Worm (Caenorhabditis elegans): ENCODE results near the gene C16C8.21.

C16C8.21 gene

DNA sequence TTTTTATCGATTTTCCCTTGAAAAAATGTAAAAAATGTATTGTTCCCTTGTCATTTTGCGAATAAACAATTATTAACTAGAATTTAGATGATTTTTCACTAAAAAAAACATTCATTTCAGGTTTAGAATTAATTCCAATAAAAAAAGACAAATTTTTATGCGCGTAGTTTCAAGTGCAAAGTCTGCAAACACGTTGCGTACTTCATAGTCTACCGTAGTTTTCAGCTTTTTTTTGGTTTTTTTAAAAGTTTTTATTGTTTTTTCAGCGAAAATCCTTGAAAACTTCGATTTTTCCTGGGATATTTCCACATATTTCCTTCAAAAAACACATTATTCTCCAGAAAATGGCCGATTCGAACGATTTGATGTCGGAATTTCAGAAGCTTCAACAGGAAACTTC lies 5.5 kb downstream of the C16C8.21 start, which contains the start of gene C16C8.11:
Gene C16C8.11 (plus strand): TSS at position 188 of the 400 bp plus-strand sequence.
- TF ChIP-seq unc-62 (GFP tag; optimal IDR thresholded peaks at IDR 0.05) (no peak), mab-5 (tag; optimal IDR thresholded peaks at IDR 0.05) (no peak), dmd-4 (tag; optimal IDR thresholded peaks at IDR 0.05) (no peak), egl-27 (tag; optimal IDR thresholded peaks at IDR 0.05) (no peak), skn-1 (tag; optimal IDR thresholded peaks at IDR 0.05) (no peak), ztf-1 (GFP tag; conservative IDR thresholded peaks at IDR 0.05) (no peak), sma-3 (GFP tag; optimal IDR thresholded peaks at IDR 0.05) (no peak), nhr-11 (tag; optimal IDR thresholded peaks at IDR 0.05) (no peak), alr-1 (tag; optimal IDR thresholded peaks at IDR 0.05) (no peak)

DNA sequence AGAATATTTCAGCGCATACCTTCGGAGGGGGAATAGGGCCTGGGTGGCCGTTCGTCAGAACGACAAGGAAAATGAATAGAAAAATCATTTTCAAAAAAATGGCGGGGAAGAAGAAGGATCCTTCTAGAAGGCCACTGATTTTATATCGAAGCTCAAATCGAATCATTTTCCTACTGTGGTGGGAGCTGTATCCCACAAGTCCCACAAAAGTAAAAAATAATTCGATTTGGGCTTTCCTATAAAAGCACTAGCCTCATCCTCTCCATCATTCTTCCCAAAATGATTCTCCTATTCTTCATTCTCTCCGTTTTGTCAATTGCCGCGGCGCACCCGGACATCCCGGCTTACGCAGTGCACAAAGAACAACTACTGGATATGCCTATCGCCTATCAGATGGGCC lies 10.2 kb downstream of the C16C8.21 start, which contains the start of the genes C16C8.26 and C16C8.19:
Gene C16C8.26 (minus strand): TSS at position 101 of the 400 bp plus-strand sequence.
Gene C16C8.19 (plus strand): TSS at position 279 of the 400 bp plus-strand sequence.
- TF ChIP-seq alr-1 (tag; optimal IDR thresholded peaks at IDR 0.05) (no peak), elt-1 (tag; optimal IDR thresholded peaks at IDR 0.05) (no peak), blmp-1 (tag; optimal IDR thresholded peaks at IDR 0.05; ENCODE audit: insufficient read depth) (no peak), egl-27 (tag; optimal IDR thresholded peaks at IDR 0.05) (no peak), aly-2 (tag; optimal IDR thresholded peaks at IDR 0.05) (no peak), mbf-1 (tag; optimal IDR thresholded peaks at IDR 0.05) (no peak), ZK546.5 (tag; optimal IDR thresholded peaks at IDR 0.05) (no peak), lsy-2 (tag; optimal IDR thresholded peaks at IDR 0.05) (no peak), ztf-11 (tag; optimal IDR thresholded peaks at IDR 0.05) (no peak), unc-55 (GFP tag; optimal IDR thresholded peaks at IDR 0.05) (no peak), ztf-1 (GFP tag; conservative IDR thresholded peaks at IDR 0.05) (no peak), sem-4 (tag; optimal IDR thresholded peaks at IDR 0.05) (no peak), lin-39 (tag; optimal IDR thresholded peaks at IDR 0.05) (no peak), nhr-23 (tag; optimal IDR thresholded peaks at IDR 0.05) (no peak), Y55F3AM.14 (GFP tag; optimal IDR thresholded peaks at IDR 0.05) (no peak), fos-1 (tag; optimal IDR thresholded peaks at IDR 0.05) (no peak)

ce11 chrII:3459199-3459598 lies 11.2 kb downstream of the C16C8.21 start:
- no peak for TF ChIP-seq nhr-25 (tag; optimal IDR thresholded peaks at IDR 0.05)
- TF ChIP-seq C34F6.9 (tag; optimal IDR thresholded peaks at IDR 0.05) = no peak
- TF ChIP-seq sem-4 (tag; optimal IDR thresholded peaks at IDR 0.05) = no peak
- TF ChIP-seq elt-1 (tag; optimal IDR thresholded peaks at IDR 0.05) = no peak
- TF ChIP-seq F13H6.1 (tag; optimal IDR thresholded peaks at IDR 0.05) = no peak
- TF ChIP-seq R02D3.7 (tag; optimal IDR thresholded peaks at IDR 0.05) = no peak
- TF ChIP-seq ztf-4 (tag; optimal IDR thresholded peaks at IDR 0.05) = no peak
- no peak for TF ChIP-seq unc-62 (GFP tag; optimal IDR thresholded peaks at IDR 0.05)
- no peak for TF ChIP-seq lin-39 (tag; optimal IDR thresholded peaks at IDR 0.05)
- TF ChIP-seq nhr-10 (tag; optimal IDR thresholded peaks at IDR 0.05) = no peak
- no peak for TF ChIP-seq mbf-1 (tag; optimal IDR thresholded peaks at IDR 0.05)
- TF ChIP-seq dmd-4 (tag; optimal IDR thresholded peaks at IDR 0.05) = no peak
- no peak for TF ChIP-seq ZK546.5 (tag; optimal IDR thresholded peaks at IDR 0.05)
- no peak for TF ChIP-seq mab-5 (tag; optimal IDR thresholded peaks at IDR 0.05)
- TF ChIP-seq aly-2 (tag; optimal IDR thresholded peaks at IDR 0.05) = no peak
- no peak for TF ChIP-seq nhr-21 (tag; optimal IDR thresholded peaks at IDR 0.05)

DNA sequence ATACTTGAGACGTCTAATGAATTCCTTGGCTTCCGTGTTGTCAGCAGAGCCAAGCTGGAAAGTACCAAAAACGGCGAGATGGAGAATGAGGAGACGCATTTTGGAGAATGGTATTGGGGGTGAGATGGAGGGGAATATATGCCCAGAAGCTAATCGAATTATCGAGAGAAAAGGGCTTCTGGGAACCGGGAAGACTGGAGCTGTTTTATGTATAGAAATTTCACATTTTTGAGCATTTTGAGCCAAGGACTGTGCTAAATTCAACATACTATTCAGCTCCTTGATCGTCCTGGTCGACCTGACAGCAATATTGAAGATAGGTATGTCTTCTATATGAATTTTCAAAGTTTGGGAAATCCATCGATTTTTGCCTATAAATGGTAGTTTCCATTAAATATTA lies 12.0 kb downstream of the C16C8.21 start, which contains the start of gene C16C8.7:
Gene C16C8.7 (minus strand): TSS at position 101 of the 400 bp plus-strand sequence.
- TF ChIP-seq lin-39 (tag; optimal IDR thresholded peaks at IDR 0.05) (no peak), blmp-1 (tag; optimal IDR thresholded peaks at IDR 0.05; ENCODE audit: insufficient read depth) (no peak), ceh-16 (tag; optimal IDR thresholded peaks at IDR 0.05) (no peak), nhr-12 (tag; optimal IDR thresholded peaks at IDR 0.05) (no peak), mbf-1 (tag; optimal IDR thresholded peaks at IDR 0.05) (no peak), sem-4 (tag; optimal IDR thresholded peaks at IDR 0.05) (no peak), fos-1 (tag; optimal IDR thresholded peaks at IDR 0.05) (no peak), R02D3.7 (tag; optimal IDR thresholded peaks at IDR 0.05) (no peak), elt-3 (tag; optimal IDR thresholded peaks at IDR 0.05) (no peak), nhr-237 (tag; optimal IDR thresholded peaks at IDR 0.05) (no peak), elt-1 (tag; optimal IDR thresholded peaks at IDR 0.05) (no peak), ZK546.5 (tag; optimal IDR thresholded peaks at IDR 0.05) (no peak)

DNA sequence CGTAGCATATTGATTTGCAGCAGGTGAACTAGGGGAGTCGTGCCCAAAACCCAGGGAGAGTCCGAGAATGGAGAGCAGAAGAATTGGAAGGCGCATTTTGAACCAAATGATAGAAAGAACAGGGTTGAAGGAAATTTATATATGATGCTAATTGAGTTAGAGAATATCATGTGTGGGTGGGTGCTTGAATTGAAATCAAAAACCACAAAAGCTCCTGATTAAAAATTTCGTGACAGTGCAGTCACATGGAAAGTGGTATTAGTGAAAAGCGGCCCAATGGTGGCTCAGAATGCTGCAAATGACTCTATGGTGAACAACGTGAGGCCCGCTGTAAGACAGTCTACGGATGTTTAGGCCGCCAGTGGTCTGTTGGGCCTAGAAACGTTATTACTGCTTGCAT lies 13.6 kb downstream of the C16C8.21 start, which contains the start of gene C16C8.8:
Gene C16C8.8 (minus strand): TSS at position 101 of the 400 bp plus-strand sequence.
- TF ChIP-seq Y55F3AM.14 (GFP tag; optimal IDR thresholded peaks at IDR 0.05) (no peak), dmd-4 (tag; optimal IDR thresholded peaks at IDR 0.05) (no peak), sma-3 (GFP tag; optimal IDR thresholded peaks at IDR 0.05) (no peak), ceh-16 (tag; optimal IDR thresholded peaks at IDR 0.05) (no peak), alr-1 (tag; optimal IDR thresholded peaks at IDR 0.05) (no peak), mdl-1 (tag; optimal IDR thresholded peaks at IDR 0.05) (no peak), nhr-11 (tag; optimal IDR thresholded peaks at IDR 0.05) (no peak), nhr-6 (tag; optimal IDR thresholded peaks at IDR 0.05) (no peak), ztf-4 (tag; optimal IDR thresholded peaks at IDR 0.05) (no peak), peb-1 (tag; optimal IDR thresholded peaks at IDR 0.05) (no peak)
